Fruit fly (Drosophila melanogaster) whole organism, embryonic: ENCODE data around the gene CG43218.

Source experiments
- CG10959 ChIP-seq: fragments of 200-800 bp; sonication (Bioruptor generic); IDR thresholded peaks from 2 replicates; pipeline ENCODE4 v1.3.6; 2022; ENCODE audit warnings: missing biosample characterization, missing genetic modification characterization
- CG10979 ChIP-seq: fragments of 200-800 bp; sonication (Bioruptor generic); optimal IDR thresholded peaks from 2 replicates; lab custom pipeline; 2018; ENCODE audit warnings: missing biosample characterization, mild to moderate bottlenecking, missing genetic modification characterization, moderate library complexity
- CG15269 ChIP-seq: fragments of 200-800 bp; sonication (Bioruptor generic); optimal IDR thresholded peaks from 2 replicates; lab custom pipeline; 2018; ENCODE audit warnings: missing biosample characterization, mild to moderate bottlenecking, missing genetic modification characterization, moderate library complexity
- CG15601 ChIP-seq: fragments of 200-800 bp; sonication (Bioruptor generic); optimal IDR thresholded peaks from 3 replicates; lab custom pipeline; 2019; ENCODE audit warnings: missing biosample characterization, mild to moderate bottlenecking, missing genetic modification characterization, moderate library complexity
- CG16863 ChIP-seq: fragments of 200-800 bp; sonication (Bioruptor generic); optimal IDR thresholded peaks from 3 replicates; lab custom pipeline; 2016; ENCODE audit warnings: missing biosample characterization, missing genetic modification characterization
- CG17328 ChIP-seq: fragments of 200-800 bp; sonication (Bioruptor generic); IDR thresholded peaks from 2 replicates; pipeline ENCODE4 v1.3.6; 2022; ENCODE audit warnings: missing biosample characterization, missing genetic modification characterization
- CG1792 ChIP-seq: fragments of 200-800 bp; sonication (Bioruptor generic); optimal IDR thresholded peaks from 2 replicates; lab custom pipeline; 2016; ENCODE audit warnings: missing biosample characterization, missing genetic modification characterization
- CG18619 ChIP-seq: fragments of 200-800 bp; sonication (Bioruptor generic); optimal IDR thresholded peaks from 3 replicates; lab custom pipeline; 2017; ENCODE audit warnings: missing biosample characterization, mild to moderate bottlenecking, missing genetic modification characterization
- CG2678 ChIP-seq: fragments of 200-800 bp; sonication (Bioruptor generic); optimal IDR thresholded peaks from 3 replicates; lab custom pipeline; 2019; ENCODE audit warnings: missing biosample characterization, mild to moderate bottlenecking, missing genetic modification characterization, moderate library complexity
- CG4617 ChIP-seq: fragments of 200-800 bp; sonication (Bioruptor generic); optimal IDR thresholded peaks from 3 replicates; lab custom pipeline; 2016; ENCODE audit warnings: missing biosample characterization, missing genetic modification characterization, borderline replicate concordance
- CG4820 ChIP-seq: fragments of 200-800 bp; sonication (Bioruptor generic); optimal IDR thresholded peaks from 3 replicates; lab custom pipeline; 2016; ENCODE audit warnings: missing biosample characterization, missing genetic modification characterization
- CG5245 ChIP-seq: fragments of 200-800 bp; sonication (Bioruptor generic); optimal IDR thresholded peaks from 3 replicates; lab custom pipeline; 2016; ENCODE audit warnings: missing biosample characterization, missing genetic modification characterization
- CG6791 ChIP-seq: fragments of 200-800 bp; sonication (Bioruptor generic); IDR thresholded peaks from 3 replicates; pipeline ENCODE4 v1.3.6; 2022; ENCODE audit warnings: missing biosample characterization, missing genetic modification characterization; ENCODE audit not compliant: partially characterized antibody
- CG6854 ChIP-seq: fragments of 200-800 bp; sonication (Bioruptor generic); optimal IDR thresholded peaks from 3 replicates; lab custom pipeline; 2017; ENCODE audit warnings: missing biosample characterization, mild to moderate bottlenecking, missing genetic modification characterization
- CG7745 ChIP-seq: fragments of 200-800 bp; sonication (Bioruptor generic); optimal IDR thresholded peaks from 2 replicates; lab custom pipeline; 2018; ENCODE audit warnings: missing biosample characterization, mild to moderate bottlenecking, missing genetic modification characterization, moderate library complexity
- CG8765 ChIP-seq: fragments of 200-800 bp; sonication (Bioruptor generic); IDR thresholded peaks from 2 replicates; pipeline ENCODE4 v1.3.6; 2022; ENCODE audit warnings: missing biosample characterization, missing genetic modification characterization
- CG9932 ChIP-seq: fragments of 200-800 bp; sonication (Bioruptor generic); IDR thresholded peaks from 2 replicates; pipeline ENCODE4 v1.3.6; 2022; ENCODE audit warnings: missing biosample characterization, missing genetic modification characterization
- Ets65A ChIP-seq: fragments of 200-800 bp; sonication (Bioruptor generic); peaks from one replicate; lab custom pipeline; 2016; ENCODE audit warnings: missing biosample characterization, missing genetic modification characterization
- Neu2 ChIP-seq: fragments of 200-800 bp; sonication (Bioruptor generic); optimal IDR thresholded peaks from 3 replicates; lab custom pipeline; 2016; ENCODE audit warnings: missing biosample characterization, missing genetic modification characterization, borderline replicate concordance
- Opbp ChIP-seq: fragments of 200-800 bp; sonication (Bioruptor generic); IDR thresholded peaks from 3 replicates; pipeline ENCODE4 v1.3.6; 2022; ENCODE audit warnings: missing biosample characterization, missing genetic modification characterization; ENCODE audit not compliant: partially characterized antibody
- Rx ChIP-seq: fragments of 200-800 bp; sonication (Bioruptor generic); IDR thresholded peaks from 2 replicates; pipeline ENCODE4 v1.3.6; 2022; ENCODE audit warnings: missing biosample characterization, missing genetic modification characterization
- ara ChIP-seq: fragments of 200-800 bp; sonication (Bioruptor generic); IDR thresholded peaks from 2 replicates; pipeline ENCODE4 v1.3.6; 2022; ENCODE audit warnings: missing biosample characterization, missing genetic modification characterization
- ato ChIP-seq: fragments of 200-800 bp; sonication (Bioruptor generic); IDR thresholded peaks from 2 replicates; pipeline ENCODE4 v1.3.6; 2022; ENCODE audit warnings: missing biosample characterization, missing genetic modification characterization; ENCODE audit not compliant: partially characterized antibody
- bbx ChIP-seq: fragments of 200-800 bp; sonication (Bioruptor generic); IDR thresholded peaks from 2 replicates; pipeline ENCODE4 v1.3.6; 2022; ENCODE audit warnings: missing biosample characterization, missing genetic modification characterization; ENCODE audit not compliant: partially characterized antibody
- bigmax ChIP-seq: fragments of 200-800 bp; sonication (Bioruptor generic); optimal IDR thresholded peaks from 2 replicates; lab custom pipeline; 2018; ENCODE audit warnings: missing biosample characterization, mild to moderate bottlenecking, missing genetic modification characterization
- btn ChIP-seq: fragments of 200-800 bp; sonication (Bioruptor generic); optimal IDR thresholded peaks from 2 replicates; lab custom pipeline; 2016; ENCODE audit warnings: missing biosample characterization, missing genetic modification characterization
- cg ChIP-seq: fragments of 200-800 bp; sonication (Bioruptor generic); optimal IDR thresholded peaks from 3 replicates; lab custom pipeline; 2019; ENCODE audit warnings: missing biosample characterization, mild to moderate bottlenecking, missing genetic modification characterization, moderate library complexity
- chm ChIP-seq: fragments of 200-800 bp; sonication (Bioruptor generic); IDR thresholded peaks from 2 replicates; pipeline ENCODE4 v1.3.6; 2022; ENCODE audit warnings: missing biosample characterization, missing genetic modification characterization
- chn ChIP-seq: fragments of 200-800 bp; sonication (Bioruptor generic); optimal IDR thresholded peaks from 2 replicates; lab custom pipeline; 2016; ENCODE audit warnings: missing biosample characterization, missing genetic modification characterization
- cwo ChIP-seq: fragments of 200-800 bp; sonication (Bioruptor generic); optimal IDR thresholded peaks from 3 replicates; lab custom pipeline; 2017; ENCODE audit warnings: missing biosample characterization, missing genetic modification characterization, mild to moderate bottlenecking, moderate library complexity, missing genetic modification reagents
- dan ChIP-seq: fragments of 200-800 bp; sonication (Bioruptor generic); IDR thresholded peaks from 2 replicates; pipeline ENCODE4 v1.3.6; 2022; ENCODE audit warnings: missing biosample characterization, missing genetic modification characterization
- dpn ChIP-seq, 2 experiments: fragments of 200-800 bp; sonication (Bioruptor generic); optimal IDR thresholded peaks; 3 replicates each; lab custom pipeline; 2016; ENCODE audit warnings: missing biosample characterization in 2 of 2, missing genetic modification characterization in 2 of 2
- esg ChIP-seq: fragments of 200-800 bp; sonication (Bioruptor generic); conservative IDR thresholded peaks from 2 replicates; pipeline ENCODE4 v1.3.6; 2022; ENCODE audit warnings: missing biosample characterization, missing genetic modification characterization
- hbn ChIP-seq: fragments of 200-800 bp; sonication (Bioruptor generic); IDR thresholded peaks from 2 replicates; pipeline ENCODE4 v1.3.6; 2022; ENCODE audit warnings: missing biosample characterization, missing genetic modification characterization; ENCODE audit not compliant: partially characterized antibody
- ken ChIP-seq: fragments of 200-800 bp; sonication (Bioruptor generic); IDR thresholded peaks from 3 replicates; pipeline ENCODE4 v1.3.6; 2022; ENCODE audit warnings: missing biosample characterization, missing genetic modification characterization
- mld ChIP-seq: fragments of 200-800 bp; sonication (Bioruptor generic); IDR thresholded peaks from 3 replicates; pipeline ENCODE4 v1.3.6; 2022; ENCODE audit warnings: missing biosample characterization, missing genetic modification characterization; ENCODE audit not compliant: partially characterized antibody
- p53 ChIP-seq: fragments of 200-800 bp; sonication (Bioruptor generic); optimal IDR thresholded peaks from 2 replicates; lab custom pipeline; 2016; ENCODE audit warnings: missing biosample characterization, missing genetic modification characterization
- pzg ChIP-seq: fragments of 200-800 bp; sonication (Bioruptor generic); optimal IDR thresholded peaks from 3 replicates; lab custom pipeline; 2018; ENCODE audit warnings: missing biosample characterization, mild to moderate bottlenecking, missing genetic modification characterization, moderate library complexity
- run ChIP-seq: fragments of 200-800 bp; sonication (Bioruptor generic); optimal IDR thresholded peaks from 3 replicates; lab custom pipeline; 2018; ENCODE audit warnings: missing biosample characterization, mild to moderate bottlenecking, missing genetic modification characterization
- slbo ChIP-seq: fragments of 200-800 bp; sonication (Bioruptor generic); IDR thresholded peaks from 2 replicates; pipeline ENCODE4 v1.3.6; 2022; ENCODE audit warnings: missing biosample characterization, missing genetic modification characterization
- so ChIP-seq: fragments of 200-800 bp; sonication (Bioruptor generic); IDR thresholded peaks from 3 replicates; pipeline ENCODE4 v1.3.6; 2022; ENCODE audit warnings: missing biosample characterization, missing genetic modification characterization
- tap ChIP-seq: fragments of 200-800 bp; optimal IDR thresholded peaks from 3 replicates; lab custom pipeline; 2019; ENCODE audit warnings: missing biosample characterization, mild to moderate bottlenecking, missing genetic modification characterization, moderate library complexity
- tin ChIP-seq: fragments of 200-800 bp; sonication (Bioruptor generic); optimal IDR thresholded peaks from 3 replicates; lab custom pipeline; 2016; ENCODE audit warnings: missing biosample characterization, missing genetic modification characterization
- trem ChIP-seq: fragments of 200-800 bp; optimal IDR thresholded peaks from 3 replicates; lab custom pipeline; 2019; ENCODE audit warnings: missing biosample characterization, mild to moderate bottlenecking, missing genetic modification characterization, moderate library complexity
- tup ChIP-seq: fragments of 200-800 bp; sonication (Bioruptor generic); optimal IDR thresholded peaks from 2 replicates; lab custom pipeline; 2016; ENCODE audit warnings: missing biosample characterization, mild to moderate bottlenecking, missing genetic modification characterization, moderate library complexity

CG43218 gene

DNA sequence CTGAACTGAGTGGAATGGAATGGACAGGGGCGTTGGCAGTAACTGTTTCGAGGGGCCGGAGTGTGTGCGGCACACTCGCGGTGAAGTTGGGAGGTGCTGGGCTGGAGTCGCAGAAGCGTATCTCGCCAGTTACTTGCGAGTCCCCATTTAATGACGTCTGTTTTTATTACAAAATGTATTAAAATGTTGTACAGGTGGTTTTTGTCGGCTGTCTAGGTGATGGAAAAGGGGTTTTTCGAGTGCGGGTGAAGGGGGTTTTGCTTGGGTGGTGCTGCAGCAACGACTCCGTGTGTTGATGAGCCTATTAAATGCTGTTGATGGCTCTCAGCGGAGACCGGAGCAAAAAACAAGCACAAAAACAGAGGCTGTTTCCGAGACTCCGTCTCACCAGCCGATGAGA is 6.4 kb upstream of the CG43218 start (continued):
- TF ChIP-seq ato (GFP tag; lab: Robert Waterston, UW) (no peak), CG10959 (GFP tag; lab: Robert Waterston, UW) (no peak), CG7745 (no peak), ara (GFP tag; lab: Robert Waterston, UW) (no peak), pzg (GFP tag; lab: Kevin White, UChicago) (no peak), CG16863 (GFP tag; lab: Kevin White, UChicago) (peak; percentile 17), CG10979 (tag; lab: Kevin White, UChicago) (peak; percentile 14), dpn (GFP tag; optimal IDR thresholded peaks at IDR 0.05; lab: Kevin White, UChicago) (no peak), CG6854 (GFP tag; lab: Kevin White, UChicago) (no peak), CG1792 (GFP tag; lab: Kevin White, UChicago) (no peak), CG15601 (tag; lab: Kevin White, UChicago) (no peak), tup (GFP tag; lab: Kevin White, UChicago) (no peak), hbn (no peak), Neu2 (GFP tag; lab: Kevin White, UChicago) (no peak), run (no peak), slbo (GFP tag; lab: Robert Waterston, UW) (peak; percentile 33; the same call in 1 of the 2 replicates), CG2678 (tag; lab: Kevin White, UChicago) (peak; percentile 37), chn (GFP tag; lab: Kevin White, UChicago) (no peak), CG17328 (GFP tag; lab: Robert Waterston, UW) (peak; percentile 17; the same call in 1 of the 2 replicates), so (peak; percentile 44; the same call in 1 of the 3 replicates), CG9932 (GFP tag; lab: Robert Waterston, UW) (peak; percentile 46), chm (GFP tag; lab: Robert Waterston, UW) (no peak), tap (tag; lab: Kevin White, UChicago) (no peak), esg (GFP tag; lab: Robert Waterston, UW) (0 out of 2 replicates have a peak, but pooled peaks have one; percentile 29), tin (GFP tag; lab: Kevin White, UChicago) (peak; percentile 31), CG15269 (tag; lab: Kevin White, UChicago) (peak; percentile 52), CG4617 (GFP tag; lab: Kevin White, UChicago) (no peak), CG8765 (GFP tag; lab: Robert Waterston, UW) (no peak), CG4820 (GFP tag; lab: Kevin White, UChicago) (peak; percentile 7), trem (no peak), dan (GFP tag; lab: Robert Waterston, UW) (no peak), bigmax (GFP tag; lab: Kevin White, UChicago) (no peak)

DNA sequence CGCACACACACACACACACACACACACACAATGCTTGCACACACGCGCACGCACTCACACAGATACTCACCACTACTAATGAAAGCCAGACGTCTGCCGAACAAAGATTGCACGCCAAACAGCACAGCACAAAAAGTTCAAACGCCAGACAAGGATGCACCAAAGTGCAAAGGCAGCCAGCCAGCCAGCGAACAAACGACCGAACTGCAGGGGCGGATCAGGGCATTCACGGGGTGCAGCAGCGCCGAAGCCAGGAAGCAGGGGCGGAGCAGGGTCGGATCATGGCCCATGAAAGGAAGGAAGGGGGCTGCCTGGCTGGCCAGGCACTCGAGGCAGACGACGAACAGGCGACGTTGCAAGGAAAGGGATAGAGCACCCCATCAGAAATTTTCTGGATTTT is 5.3 kb upstream of the CG43218 start:
- TF ChIP-seq CG6791 (GFP tag; lab: Robert Waterston, UW) (peak; percentile 38; the same call in 1 of the 3 replicates), CG5245 (GFP tag; lab: Kevin White, UChicago) (no peak), p53 (GFP tag; lab: Kevin White, UChicago) (no peak), CG9932 (GFP tag; lab: Robert Waterston, UW) (no peak), Rx (GFP tag; lab: Robert Waterston, UW) (0 out of 2 replicates have a peak, but pooled peaks have one; percentile 20), Opbp (GFP tag; lab: Robert Waterston, UW) (peak; percentile 58; the same call in 1 of the 3 replicates), Ets65A (GFP tag; lab: Kevin White, UChicago) (peak; percentile 77), bbx (GFP tag; lab: Robert Waterston, UW) (peak; percentile 33; the same call in 1 of the 2 replicates), mld (GFP tag; lab: Robert Waterston, UW) (0 out of 3 replicates have a peak, but pooled peaks have one; percentile 29), cg (GFP tag; lab: Kevin White, UChicago) (peak; percentile 43), btn (GFP tag; lab: Kevin White, UChicago) (no peak), ken (GFP tag; lab: Robert Waterston, UW) (0 out of 3 replicates have a peak, but pooled peaks have one; percentile 15), cwo (GFP tag; lab: Kevin White, UChicago) (no peak), CG18619 (GFP tag; lab: Kevin White, UChicago) (no peak)
